ENCODE assay signal across 2 worm cellular contexts in genomic region chrV:17859519-17859918, ce11.
A peak's percentile ranks its signal among the peaks of the same experiment; 100 is the strongest.
TF ChIP-seq lines count a peak whose summit lies in the region.

No protein-coding gene starts in this region.

TF ChIP-seq in whole organism, L4 larva, 104 proteins besides CTCF, POLR2A, EP300 and RAD21:
- no peak for TF ChIP-seq dpl-1 (GFP tag; optimal IDR thresholded peaks at IDR 0.05; lab: Kevin White, UChicago)
- TF ChIP-seq zfp-2 (tag; optimal IDR thresholded peaks at IDR 0.05; lab: Kevin White, UChicago), result no peak
- TF ChIP-seq pha-4 (GFP tag; IDR thresholded peaks at IDR 0.05; lab: Robert Waterston, UW), result no peak
- TF ChIP-seq pha-4 (tag; optimal IDR thresholded peaks at IDR 0.05; lab: Kevin White, UChicago), result no peak
- peak; percentile 31 for TF ChIP-seq F49E8.2 (tag; optimal IDR thresholded peaks at IDR 0.05; lab: Kevin White, UChicago; ENCODE audit: borderline replicate concordance)

TF ChIP-seq in whole organism, young adult, 124 proteins besides CTCF, POLR2A, EP300 and RAD21:
- no peak for TF ChIP-seq F55B11.4 (tag; optimal IDR thresholded peaks at IDR 0.05; lab: Kevin White, UChicago; ENCODE audit: borderline replicate concordance, insufficient read depth)
- peak; percentile 21; the same call in 1 of the 2 replicates for TF ChIP-seq D2030.7 (GFP tag; IDR thresholded peaks at IDR 0.05; lab: Robert Waterston, UW)
- peak; percentile 72 for TF ChIP-seq madf-6 (GFP tag; IDR thresholded peaks at IDR 0.05; lab: Robert Waterston, UW)
- peak; percentile 91 for TF ChIP-seq F33H1.4 (GFP tag; IDR thresholded peaks at IDR 0.05; lab: Robert Waterston, UW)
- no peak for TF ChIP-seq madf-10 (tag; optimal IDR thresholded peaks at IDR 0.05; lab: Kevin White, UChicago)
- peak; percentile 19 for TF ChIP-seq lin-54 (GFP tag; optimal IDR thresholded peaks at IDR 0.05; lab: Kevin White, UChicago)
- peak; percentile 93 for TF ChIP-seq lsl-1 (GFP tag; optimal IDR thresholded peaks at IDR 0.05; lab: Kevin White, UChicago)
- TF ChIP-seq mcd-1 (GFP tag; IDR thresholded peaks at IDR 0.05; lab: Robert Waterston, UW), result peak; percentile 19; the same call in 1 of the 2 replicates
- no peak for TF ChIP-seq snpc-4 (GFP tag; optimal IDR thresholded peaks at IDR 0.05; lab: Kevin White, UChicago)
- TF ChIP-seq snpc-4 (tag; optimal IDR thresholded peaks at IDR 0.05; lab: Kevin White, UChicago), result peak in 1 of 4 experiments; percentile 4
- no peak for TF ChIP-seq hlh-12 (tag; optimal IDR thresholded peaks at IDR 0.05; lab: Kevin White, UChicago)
- TF ChIP-seq tlf-1 (GFP tag; optimal IDR thresholded peaks at IDR 0.05; lab: Kevin White, UChicago), result no peak
- no peak for TF ChIP-seq ceh-91 (GFP tag; IDR thresholded peaks at IDR 0.05; lab: Robert Waterston, UW)
- peak; percentile 67 for TF ChIP-seq madf-8 (GFP tag; conservative IDR thresholded peaks at IDR 0.05; lab: Robert Waterston, UW)
- TF ChIP-seq xnd-1 (tag; optimal IDR thresholded peaks at IDR 0.05; lab: Kevin White, UChicago), result peak; percentile 78
- no peak for TF ChIP-seq sdz-38 (tag; optimal IDR thresholded peaks at IDR 0.05; lab: Kevin White, UChicago)
- no peak for TF ChIP-seq F10E7.11 (tag; optimal IDR thresholded peaks at IDR 0.05; lab: Kevin White, UChicago)

Comparison
In these comparisons a context has a peak if more than half of its experiments do, and no peak if none do; other contexts are left out.
1. Of the 7 proteins assayed by ChIP-seq in both whole organism, young adult and whole organism, L4 larva: peak only in whole organism, young adult: none; only in whole organism, L4 larva: F49E8.2; in both: none; in neither: 5; mixed calls (peak in some experiments, not most) for 1.